Worm (Caenorhabditis elegans): ENCODE measurements around the gene C24D10.49.
A peak's percentile ranks its signal among the peaks of the same experiment; 100 is the strongest.

DNA sequence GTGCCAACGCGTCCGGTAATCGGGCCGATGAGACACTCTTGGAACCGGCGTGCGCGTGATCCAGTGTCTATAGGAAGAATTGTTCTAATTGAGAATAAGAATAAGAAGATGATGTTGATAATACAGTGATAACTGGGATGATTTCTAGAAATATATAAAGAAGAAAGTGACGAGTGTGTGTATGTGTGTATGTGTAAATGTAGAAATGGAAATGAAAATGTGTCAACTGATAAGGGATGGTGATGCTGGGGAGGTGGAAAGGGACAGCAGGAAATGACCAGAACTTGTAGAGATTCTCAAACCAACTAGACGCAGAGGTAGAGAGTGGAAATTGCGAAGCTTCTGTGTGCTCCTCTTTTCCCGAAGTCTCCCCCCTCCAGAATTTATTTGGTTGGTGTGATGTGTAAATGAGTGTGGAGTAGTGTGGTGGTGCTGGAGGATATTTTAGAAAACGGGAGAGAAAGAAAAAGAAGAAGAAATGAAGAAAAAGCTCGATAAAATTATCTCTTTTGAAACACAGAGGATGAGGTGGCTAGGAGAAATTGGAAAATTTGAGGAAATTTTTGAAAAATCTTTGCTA lies 23.2 kb downstream of the C24D10.49 start:
- TF ChIP-seq alr-1 (tag; optimal IDR thresholded peaks at IDR 0.05) (no peak), nhr-11 (tag; optimal IDR thresholded peaks at IDR 0.05) (no peak), unc-55 (GFP tag; optimal IDR thresholded peaks at IDR 0.05) (peak; percentile 49)
